Fruit fly (Drosophila melanogaster): ENCODE measurements around the gene twin.

twin gene

dm6 chr3R:24230423-24231205, 8.8 kb upstream of the twin start, which contains the start of gene mask (continued):
- TF ChIP-seq D (optimal IDR thresholded peaks at IDR 0.05) (no peak), D (GFP tag; optimal IDR thresholded peaks at IDR 0.05) (peak; percentile 63), otp (GFP tag; IDR thresholded peaks at IDR 0.05) (peak; percentile 91), sisA (GFP tag; IDR thresholded peaks at IDR 0.05) (peak; percentile 31; the same call in 1 of the 2 replicates), CG3065 (GFP tag; optimal IDR thresholded peaks at IDR 0.05) (peak; percentile 71), Myb (GFP tag; optimal IDR thresholded peaks at IDR 0.05) (peak; percentile 64), CG16815 (GFP tag; optimal IDR thresholded peaks at IDR 0.05) (peak; percentile 43), CG6683 (GFP tag; optimal IDR thresholded peaks at IDR 0.05) (peak; percentile 0), dati (GFP tag; IDR thresholded peaks at IDR 0.05) (peak; percentile 55; the same call in 1 of the 2 replicates), chinmo (GFP tag; IDR thresholded peaks at IDR 0.05; ENCODE audit: partially characterized antibody) (no peak), ham (GFP tag; IDR thresholded peaks at IDR 0.05) (0 out of 2 replicates have a peak, but pooled peaks have one; percentile 25), org-1 (GFP tag; optimal IDR thresholded peaks at IDR 0.05) (peak; percentile 59), Nf-YB (GFP tag; optimal IDR thresholded peaks at IDR 0.05) (peak; percentile 32), cg (GFP tag; optimal IDR thresholded peaks at IDR 0.05) (peak; percentile 52), CG18476 (GFP tag; optimal IDR thresholded peaks at IDR 0.05) (no peak), CG6854 (GFP tag; optimal IDR thresholded peaks at IDR 0.05) (peak; percentile 74), CG5245 (GFP tag; optimal IDR thresholded peaks at IDR 0.05) (peak; percentile 59), pb (GFP tag; optimal IDR thresholded peaks at IDR 0.05) (peak; percentile 82), CG8765 (GFP tag; IDR thresholded peaks at IDR 0.05) (no peak), ash1 (GFP tag; optimal IDR thresholded peaks at IDR 0.05) (peak; percentile 90), Fer3 (tag; optimal IDR thresholded peaks at IDR 0.05) (peak; percentile 78), C15 (GFP tag; IDR thresholded peaks at IDR 0.05) (peak; percentile 48; the same call in 1 of the 3 replicates), da (GFP tag; optimal IDR thresholded peaks at IDR 0.05) (peak; percentile 74), CG17568 (GFP tag; optimal IDR thresholded peaks at IDR 0.05) (peak; percentile 58), bigmax (GFP tag; optimal IDR thresholded peaks at IDR 0.05) (peak; percentile 12), CG15011 (GFP tag; optimal IDR thresholded peaks at IDR 0.05) (peak; percentile 70), stc (GFP tag; IDR thresholded peaks at IDR 0.05) (peak; percentile 69; the same call in 1 of the 2 replicates), pan (optimal IDR thresholded peaks at IDR 0.05) (no peak), pan (GFP tag; optimal IDR thresholded peaks at IDR 0.05 in 1 of 2, IDR thresholded peaks at IDR 0.05 in 1 of 2) (peak in 1 of 2 experiments; percentile 80), CG17385 (GFP tag; optimal IDR thresholded peaks at IDR 0.05) (peak; percentile 83), CG34376 (GFP tag; optimal IDR thresholded peaks at IDR 0.05) (peak; percentile 87), CrebB (tag; optimal IDR thresholded peaks at IDR 0.05) (peak; percentile 85), CG16813 (GFP tag; IDR thresholded peaks at IDR 0.05; ENCODE audit: partially characterized antibody) (no peak; the same call in 2 of the 3 replicates), CG11723 (GFP tag; optimal IDR thresholded peaks at IDR 0.05) (peak; percentile 70), Ets97D (GFP tag; optimal IDR thresholded peaks at IDR 0.05) (peak; percentile 99), peb (GFP tag; IDR thresholded peaks at IDR 0.05) (no peak), kay (GFP tag; optimal IDR thresholded peaks at IDR 0.05) (peak; percentile 16), Usf (GFP tag; optimal IDR thresholded peaks at IDR 0.05) (peak; percentile 74), zfh1 (GFP tag; IDR thresholded peaks at IDR 0.05) (peak; percentile 86), CG13287 (GFP tag; IDR thresholded peaks at IDR 0.05; ENCODE audit: partially characterized antibody) (no peak), CG3407 (GFP tag; optimal IDR thresholded peaks at IDR 0.05) (peak; percentile 49), CG1529 (GFP tag; optimal IDR thresholded peaks at IDR 0.05) (peak; percentile 26), Blimp-1 (GFP tag; optimal IDR thresholded peaks at IDR 0.05) (peak; percentile 10), gem (tag; optimal IDR thresholded peaks at IDR 0.05) (peak; percentile 53), dmrt99B (tag; optimal IDR thresholded peaks at IDR 0.05) (no peak), vnd (GFP tag; IDR thresholded peaks at IDR 0.05; ENCODE audit: partially characterized antibody) (no peak; the same call in 2 of the 3 replicates), lov (optimal IDR thresholded peaks at IDR 0.05) (no peak), lov (GFP tag; IDR thresholded peaks at IDR 0.05) (peak; percentile 91), Ravus (GFP tag; IDR thresholded peaks at IDR 0.05) (no peak)
